Fruit fly (Drosophila melanogaster) S2 (cell line): ENCODE data around the gene Taf6.

Source experiments
- CG8478 ChIP-seq: fragments of >200 bp; optimal IDR thresholded peaks from 2 replicates; lab custom pipeline; 2018
- CTCF ChIP-seq, 2 experiments: fragments of >200 bp; optimal IDR thresholded peaks; 2 replicates each; lab custom pipeline; 2018

DNA sequence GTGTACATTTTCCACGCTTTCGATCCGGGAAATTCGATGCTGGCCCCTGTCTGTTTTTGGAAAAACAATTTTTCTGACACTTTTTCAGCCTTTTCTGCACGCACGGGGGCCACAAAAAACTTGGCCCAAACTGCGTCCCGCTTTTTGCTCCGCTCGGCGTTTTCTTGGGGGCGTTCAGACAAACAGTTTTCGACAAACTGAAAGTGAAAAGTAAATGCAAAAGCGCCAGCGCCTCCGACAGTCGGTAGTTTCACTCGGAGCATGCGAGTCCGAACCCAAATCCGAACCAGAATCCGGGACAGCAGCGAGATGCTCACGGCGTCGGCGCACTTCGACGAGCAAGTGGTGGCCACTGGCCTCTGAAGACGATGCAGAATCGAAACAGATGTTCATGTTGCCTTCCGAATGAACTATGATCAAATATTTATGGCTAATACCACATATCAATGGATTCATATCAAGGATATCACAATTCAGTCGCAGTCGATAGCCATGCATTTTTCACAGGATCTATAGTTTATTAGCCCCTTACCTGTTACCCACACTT lies 14.4 kb upstream of the Taf6 start, which contains the start of gene Shal:
- TF ChIP-seq CTCF (optimal IDR thresholded peaks at IDR 0.05; lab: Kevin White, UChicago) (no peak), CG8478 (no peak)
